Worm (Caenorhabditis elegans): ENCODE results near the gene T24C4.10.
A peak's percentile ranks its signal among the peaks of the same experiment; 100 is the strongest.

T24C4.10 gene

DNA sequence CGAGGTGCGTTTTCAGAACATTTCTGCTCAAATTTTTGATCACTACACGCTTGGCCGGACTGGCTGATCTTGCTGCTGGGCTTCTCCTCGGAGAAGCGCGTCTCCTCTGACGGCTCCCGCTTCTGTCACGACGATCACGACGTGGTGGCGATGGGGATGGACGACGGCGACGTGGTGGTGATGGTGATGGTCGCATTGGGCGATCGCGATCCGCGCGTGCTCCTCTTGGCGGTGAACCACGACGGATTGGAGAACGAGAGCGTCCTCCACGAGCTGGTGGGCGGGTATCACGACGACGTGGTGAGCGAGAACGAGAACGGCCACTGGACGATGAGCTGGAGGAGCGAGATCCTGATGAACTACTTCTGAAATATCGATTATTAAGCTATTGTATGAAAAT, 37.6 kb downstream of the T24C4.10 start:
- TF ChIP-seq flh-1 (GFP tag; optimal IDR thresholded peaks at IDR 0.05) (no peak), sptf-1 (tag; optimal IDR thresholded peaks at IDR 0.05) (no peak), nhr-237 (tag; optimal IDR thresholded peaks at IDR 0.05) (no peak), zip-8 (tag; optimal IDR thresholded peaks at IDR 0.05) (no peak), elt-1 (tag; optimal IDR thresholded peaks at IDR 0.05; ENCODE audit: borderline replicate concordance, insufficient read depth) (no peak), lsy-2 (tag; optimal IDR thresholded peaks at IDR 0.05) (no peak), unc-39 (tag; optimal IDR thresholded peaks at IDR 0.05) (no peak), cnd-1 (tag; optimal IDR thresholded peaks at IDR 0.05) (no peak), unc-120 (tag; optimal IDR thresholded peaks at IDR 0.05; ENCODE audit: poor library complexity, severe bottlenecking) (no peak), ham-2 (GFP tag; optimal IDR thresholded peaks at IDR 0.05) (no peak), lin-32 (GFP tag; optimal IDR thresholded peaks at IDR 0.05) (no peak), tbx-8 (GFP tag; optimal IDR thresholded peaks at IDR 0.05) (no peak), nhr-12 (tag; optimal IDR thresholded peaks at IDR 0.05) (no peak), mab-5 (tag; optimal IDR thresholded peaks at IDR 0.05) (no peak), nhr-28 (tag; optimal IDR thresholded peaks at IDR 0.05) (no peak), M03D4.4 (tag; optimal IDR thresholded peaks at IDR 0.05) (no peak), blmp-1 (tag; optimal IDR thresholded peaks at IDR 0.05) (no peak), snpc-4 (tag; optimal IDR thresholded peaks at IDR 0.05) (no peak), mep-1 (tag; optimal IDR thresholded peaks at IDR 0.05) (no peak)

DNA sequence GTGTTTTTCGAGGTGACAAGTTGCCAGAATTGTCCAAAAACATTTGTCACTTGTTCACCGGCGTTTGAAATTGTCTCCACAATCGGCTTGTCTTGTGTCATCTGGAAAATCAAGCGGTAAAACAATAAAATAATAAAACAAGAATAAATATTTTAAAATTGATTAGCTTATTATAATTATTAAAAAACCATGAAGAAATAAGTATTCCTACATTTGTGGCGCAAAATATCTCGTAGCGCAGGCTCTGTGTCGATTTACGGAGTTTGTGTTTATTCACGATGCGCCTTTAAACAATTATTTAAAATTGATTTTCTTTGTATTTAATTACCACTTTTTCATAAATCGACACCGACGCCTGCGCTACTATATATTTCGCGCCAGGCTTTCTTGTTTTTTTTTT, 38.7 kb downstream of the T24C4.10 start, which contains the start of gene moma-1:
Gene moma-1 (minus strand): TSS at position 101 of the 400 bp plus-strand sequence.
- TF ChIP-seq mls-2 (tag; optimal IDR thresholded peaks at IDR 0.05) = no peak
- TF ChIP-seq nhr-237 (tag; optimal IDR thresholded peaks at IDR 0.05) = no peak
- no peak for TF ChIP-seq lin-32 (GFP tag; optimal IDR thresholded peaks at IDR 0.05)

DNA sequence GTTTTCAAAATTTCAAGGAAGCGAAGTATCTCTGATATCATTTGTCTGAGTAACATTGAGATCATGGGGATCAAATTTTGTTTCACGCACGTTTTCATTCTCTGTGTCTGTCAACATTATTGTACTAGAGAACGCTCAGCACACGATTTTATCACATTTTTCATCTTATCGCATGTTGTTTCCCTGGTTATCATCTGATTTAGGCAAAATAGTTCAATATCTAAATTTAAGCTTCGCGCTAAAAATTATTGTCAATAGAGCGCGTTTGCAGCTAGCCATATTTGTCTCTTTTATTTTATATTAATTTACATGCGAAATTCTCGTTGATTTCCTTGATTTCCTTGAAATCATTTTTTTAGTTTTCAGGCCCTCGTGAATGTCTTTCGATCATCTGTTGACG, 45.6 kb downstream of the T24C4.10 start, which contains the start of gene K02F3.2:
Gene K02F3.2 (plus strand): TSS at position 357 of the 400 bp plus-strand sequence.
- TF ChIP-seq elt-1 (tag; optimal IDR thresholded peaks at IDR 0.05; ENCODE audit: borderline replicate concordance, insufficient read depth) (peak; percentile 17), ces-1 (GFP tag; optimal IDR thresholded peaks at IDR 0.05) (peak; percentile 58), ceh-39 (tag; optimal IDR thresholded peaks at IDR 0.05) (no peak)

DNA sequence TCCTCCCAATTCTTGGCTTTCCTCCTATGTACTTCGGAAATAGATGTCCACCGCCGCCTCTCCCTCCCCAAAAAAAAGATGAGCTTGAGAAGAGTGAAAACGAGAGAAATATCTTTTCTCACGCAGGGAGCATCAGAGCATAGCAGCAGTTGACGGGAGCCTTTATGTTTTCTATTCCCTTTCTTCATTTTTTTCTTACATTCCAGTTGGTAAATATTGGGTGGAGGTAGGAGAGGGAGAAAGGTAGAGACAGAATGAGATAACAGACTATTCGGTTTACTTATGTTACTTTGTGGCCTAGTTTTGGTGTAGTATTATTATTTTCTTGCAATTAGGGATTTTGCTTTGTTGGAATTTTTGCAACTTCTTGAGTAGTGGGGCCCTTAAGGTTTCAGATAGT, 46.5 kb downstream of the T24C4.10 start:
- no peak for TF ChIP-seq elt-1 (tag; optimal IDR thresholded peaks at IDR 0.05; ENCODE audit: borderline replicate concordance, insufficient read depth)
- no peak for TF ChIP-seq cnd-1 (tag; optimal IDR thresholded peaks at IDR 0.05)
- TF ChIP-seq pha-4 (tag; optimal IDR thresholded peaks at IDR 0.05) = no peak

DNA sequence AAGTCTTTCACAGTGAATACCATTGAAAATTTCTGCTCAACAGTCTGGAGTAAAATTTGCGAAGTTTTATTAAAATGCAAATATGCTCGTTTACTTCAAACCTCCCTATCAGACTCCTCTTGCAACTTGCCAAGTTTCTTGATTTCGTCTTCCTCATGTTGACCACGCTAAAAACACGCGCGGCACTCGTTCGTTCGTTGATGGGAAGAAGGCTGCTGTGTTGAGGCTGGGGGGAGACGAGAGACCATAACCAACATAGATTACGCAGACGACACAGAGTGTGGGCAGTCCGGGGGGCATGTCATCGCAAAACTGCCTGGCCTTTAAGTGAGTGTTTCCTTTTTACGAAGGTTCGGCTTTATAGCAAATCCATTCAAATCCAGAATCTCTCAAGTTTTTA, 47.0 kb downstream of the T24C4.10 start:
- TF ChIP-seq drap-1 (GFP tag; optimal IDR thresholded peaks at IDR 0.05) (no peak), nhr-28 (tag; optimal IDR thresholded peaks at IDR 0.05) (no peak), nhr-237 (tag; optimal IDR thresholded peaks at IDR 0.05) (no peak), hlh-1 (tag; optimal IDR thresholded peaks at IDR 0.05) (no peak), sem-2 (GFP tag; optimal IDR thresholded peaks at IDR 0.05) (no peak), lin-13 (tag; optimal IDR thresholded peaks at IDR 0.05) (no peak), mls-2 (tag; optimal IDR thresholded peaks at IDR 0.05) (peak; percentile 17), ztf-11 (tag; optimal IDR thresholded peaks at IDR 0.05) (peak; percentile 14), lin-32 (GFP tag; optimal IDR thresholded peaks at IDR 0.05) (no peak), snpc-4 (tag; optimal IDR thresholded peaks at IDR 0.05) (no peak), nhr-76 (tag; optimal IDR thresholded peaks at IDR 0.05) (no peak), pha-4 (tag; optimal IDR thresholded peaks at IDR 0.05) (no peak), ham-2 (GFP tag; optimal IDR thresholded peaks at IDR 0.05) (no peak)

DNA sequence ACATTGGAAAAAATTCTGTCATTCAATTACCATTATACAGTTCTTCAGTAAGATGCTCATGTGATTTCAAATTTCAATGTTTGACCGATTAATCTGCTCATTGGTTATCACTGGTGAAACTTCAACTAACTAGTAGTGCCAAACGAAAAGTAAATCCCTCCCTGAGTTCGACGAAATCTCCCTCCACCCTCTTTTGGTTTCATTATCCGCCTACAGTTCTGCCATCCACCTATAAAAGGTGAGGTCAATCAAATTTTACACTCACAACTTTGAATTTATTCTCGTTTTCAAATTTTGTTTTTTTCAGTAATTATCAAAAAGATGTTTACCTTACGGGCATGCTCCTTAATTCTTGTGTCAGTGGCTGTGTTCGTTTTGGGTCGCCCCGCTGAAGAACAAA, 48.4 kb downstream of the T24C4.10 start, which contains the start of gene far-8:
Gene far-8 (plus strand): TSS at position 301 of the 400 bp plus-strand sequence.
- TF ChIP-seq snpc-4 (tag; optimal IDR thresholded peaks at IDR 0.05) (no peak), mls-2 (tag; optimal IDR thresholded peaks at IDR 0.05) (no peak), nhr-28 (tag; optimal IDR thresholded peaks at IDR 0.05) (no peak)

DNA sequence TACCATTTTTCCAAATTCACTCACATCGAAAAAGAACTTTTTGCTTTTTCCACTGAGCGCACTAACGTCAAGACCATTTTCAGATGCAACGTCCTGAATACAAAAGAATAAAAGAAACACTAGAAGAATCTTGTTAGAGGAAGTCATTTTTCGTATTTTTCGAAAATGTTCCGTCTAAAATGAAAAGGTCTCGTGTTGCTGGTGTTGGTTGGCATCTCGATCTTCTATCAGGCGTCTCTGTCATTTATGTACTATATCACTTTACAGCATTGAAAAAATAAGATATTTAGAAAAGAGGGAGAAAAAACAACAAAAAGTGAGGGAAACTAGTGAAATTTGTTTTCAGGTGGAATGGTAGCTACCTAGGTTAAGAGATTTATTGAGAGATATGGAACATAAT, 49.9 kb downstream of the T24C4.10 start, which contains the start of gene K02F3.9:
Gene K02F3.9 (minus strand): TSS at position 190 of the 400 bp plus-strand sequence.
- TF ChIP-seq cnd-1 (tag; optimal IDR thresholded peaks at IDR 0.05) (no peak), hlh-1 (tag; optimal IDR thresholded peaks at IDR 0.05) (no peak)
